Fruit fly (Drosophila melanogaster) S2 (cell line): ENCODE results near the gene CG12438.

ENCODE experiments used
- CG8478 ChIP-seq: fragments of >200 bp; optimal IDR thresholded peaks from 2 replicates; lab custom pipeline; 2018
- CTCF ChIP-seq, 2 experiments: fragments of >200 bp; optimal IDR thresholded peaks; 2 replicates each; lab custom pipeline; 2018

DNA sequence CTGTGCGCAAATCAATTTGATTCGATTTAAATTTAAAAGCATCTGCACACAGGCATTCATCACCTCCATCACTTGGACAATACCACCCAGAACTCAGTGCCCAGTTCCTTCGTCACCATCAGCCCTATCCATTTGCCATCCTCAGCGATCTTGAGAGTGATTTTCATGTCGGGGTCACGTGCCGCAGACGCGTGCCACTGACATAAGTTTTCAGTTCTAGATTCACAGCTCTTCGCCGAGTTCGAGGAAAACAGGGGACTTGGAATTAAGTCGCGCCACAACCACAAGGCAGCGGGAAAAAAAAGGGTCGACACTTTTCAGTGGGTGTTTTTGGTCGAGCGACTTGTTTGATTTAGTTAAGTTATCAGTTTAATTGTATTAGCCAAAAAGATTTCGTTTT, 9.0 kb upstream of the CG12438 start:
- TF ChIP-seq CG8478 (lab: Kevin White, UChicago): no peak
- TF ChIP-seq CTCF (optimal IDR thresholded peaks at IDR 0.05; lab: Kevin White, UChicago): no peak
